Fruit fly (Drosophila melanogaster) whole organism, embryonic: Measurements from ENCODE around the gene Mrgn1.

Experiments
- Blimp-1 ChIP-seq: fragments of 200-800 bp; sonication (Bioruptor generic); optimal IDR thresholded peaks from 3 replicates; lab custom pipeline; 2018; ENCODE audit warnings: missing biosample characterization, missing genetic modification characterization, mild to moderate bottlenecking, moderate library complexity, missing genetic modification reagents
- C15 ChIP-seq: fragments of 200-800 bp; sonication (Bioruptor generic); IDR thresholded peaks from 3 replicates; pipeline ENCODE4 v1.3.6; 2022; ENCODE audit warnings: missing biosample characterization, missing genetic modification characterization
- CG10209 ChIP-seq: fragments of 200-800 bp; sonication (Bioruptor generic); optimal IDR thresholded peaks from 3 replicates; lab custom pipeline; 2017; ENCODE audit warnings: missing biosample characterization, mild to moderate bottlenecking, missing genetic modification characterization, missing genetic modification reagents
- CG10431 ChIP-seq: fragments of 200-800 bp; sonication (Bioruptor generic); optimal IDR thresholded peaks from 3 replicates; lab custom pipeline; 2018; ENCODE audit warnings: missing biosample characterization, mild to moderate bottlenecking, missing genetic modification characterization
- CG10654 ChIP-seq: fragments of 200-800 bp; sonication (Bioruptor generic); optimal IDR thresholded peaks from 2 replicates; lab custom pipeline; 2016; ENCODE audit warnings: missing biosample characterization, missing genetic modification characterization
- CG11093 ChIP-seq: fragments of 200-800 bp; sonication (Bioruptor generic); IDR thresholded peaks from 3 replicates; pipeline ENCODE4 v1.3.6; 2022; ENCODE audit warnings: missing biosample characterization, missing genetic modification characterization
- CG12219 ChIP-seq: fragments of 200-800 bp; sonication (Bioruptor generic); optimal IDR thresholded peaks from 3 replicates; lab custom pipeline; 2018; ENCODE audit warnings: missing biosample characterization, mild to moderate bottlenecking, missing genetic modification characterization
- CG12299 ChIP-seq: fragments of 200-800 bp; sonication (Bioruptor generic); optimal IDR thresholded peaks from 2 replicates; lab custom pipeline; 2018; ENCODE audit warnings: missing biosample characterization, mild to moderate bottlenecking, missing genetic modification characterization
- CG12942 ChIP-seq: fragments of 200-800 bp; sonication (Bioruptor generic); optimal IDR thresholded peaks from 3 replicates; lab custom pipeline; 2016; ENCODE audit warnings: missing biosample characterization, missing genetic modification characterization
- CG14050 ChIP-seq: fragments of 200-800 bp; sonication (Bioruptor generic); IDR thresholded peaks from 3 replicates; pipeline ENCODE4 v1.3.6; 2022; ENCODE audit warnings: missing biosample characterization, missing genetic modification characterization
- CG14667 ChIP-seq: fragments of 200-800 bp; sonication (Bioruptor generic); IDR thresholded peaks from 2 replicates; pipeline ENCODE4 v1.3.6; 2022; ENCODE audit warnings: missing biosample characterization, missing genetic modification characterization
- CG14860 ChIP-seq: fragments of 200-800 bp; sonication (Bioruptor generic); IDR thresholded peaks from 3 replicates; pipeline ENCODE4 v1.3.6; 2022; ENCODE audit warnings: missing biosample characterization, missing genetic modification characterization; ENCODE audit not compliant: partially characterized antibody
- CG1602 ChIP-seq: fragments of 200-800 bp; sonication (Bioruptor generic); optimal IDR thresholded peaks from 3 replicates; lab custom pipeline; 2016; ENCODE audit warnings: missing biosample characterization, missing genetic modification characterization
- CG17612 ChIP-seq: fragments of 200-800 bp; sonication (Bioruptor generic); IDR thresholded peaks from 2 replicates; pipeline ENCODE4 v1.3.6; 2022; ENCODE audit warnings: missing biosample characterization, missing genetic modification characterization
- CG2678 ChIP-seq: fragments of 200-800 bp; sonication (Bioruptor generic); optimal IDR thresholded peaks from 3 replicates; lab custom pipeline; 2019; ENCODE audit warnings: missing biosample characterization, mild to moderate bottlenecking, missing genetic modification characterization, moderate library complexity
- CG31441 ChIP-seq: fragments of 200-800 bp; sonication (Bioruptor generic); IDR thresholded peaks from 2 replicates; pipeline ENCODE4 v1.3.6; 2022; ENCODE audit warnings: missing biosample characterization, missing genetic modification characterization
- CG3847 ChIP-seq: fragments of 200-800 bp; sonication (Bioruptor generic); IDR thresholded peaks from 2 replicates; pipeline ENCODE4 v1.3.6; 2022; ENCODE audit warnings: missing biosample characterization, missing genetic modification characterization
- CG6254 ChIP-seq: fragments of 200-800 bp; sonication (Bioruptor generic); optimal IDR thresholded peaks from 3 replicates; lab custom pipeline; 2017; ENCODE audit warnings: mild to moderate bottlenecking, missing biosample characterization, missing genetic modification reagents, missing genetic modification characterization
- CG7357 ChIP-seq: fragments of 200-800 bp; sonication (Bioruptor generic); IDR thresholded peaks from 3 replicates; pipeline ENCODE4 v1.3.6; 2022; ENCODE audit warnings: missing biosample characterization, missing genetic modification characterization
- CG8944 ChIP-seq: fragments of 200-800 bp; sonication (Bioruptor generic); optimal IDR thresholded peaks from 3 replicates; lab custom pipeline; 2016; ENCODE audit warnings: missing biosample characterization, missing genetic modification characterization
- Chrac-16 ChIP-seq: fragments of 200-800 bp; sonication (Bioruptor generic); optimal IDR thresholded peaks from 3 replicates; lab custom pipeline; 2016; ENCODE audit warnings: missing biosample characterization, missing genetic modification characterization
- CkIIα-i1 ChIP-seq: fragments of 200-800 bp; sonication (Bioruptor generic); IDR thresholded peaks from 2 replicates; pipeline ENCODE4 v1.3.6; 2022; ENCODE audit warnings: missing biosample characterization, missing genetic modification characterization
- CrebB ChIP-seq: fragments of 200-800 bp; sonication (Bioruptor generic); optimal IDR thresholded peaks from 3 replicates; lab custom pipeline; 2018; ENCODE audit warnings: missing biosample characterization, mild to moderate bottlenecking, missing genetic modification characterization
- Dip2 ChIP-seq: fragments of 200-800 bp; sonication (Bioruptor generic); IDR thresholded peaks from 2 replicates; pipeline ENCODE4 v1.3.6; 2022; ENCODE audit warnings: missing biosample characterization, missing genetic modification characterization
- E2f1 ChIP-seq: fragments of 200-800 bp; sonication (Bioruptor generic); IDR thresholded peaks from 2 replicates; pipeline ENCODE4 v1.3.6; 2022; ENCODE audit warnings: missing biosample characterization, missing genetic modification characterization
- Elba2 ChIP-seq: fragments of 200-800 bp; sonication (Bioruptor generic); optimal IDR thresholded peaks from 3 replicates; lab custom pipeline; 2016; ENCODE audit warnings: missing biosample characterization, missing genetic modification characterization
- GATAe ChIP-seq: fragments of 200-800 bp; sonication (Bioruptor generic); conservative IDR thresholded peaks from 2 replicates; pipeline ENCODE4 v1.3.6; 2022; ENCODE audit warnings: missing biosample characterization, missing genetic modification characterization
- HLH4C ChIP-seq: fragments of 200-800 bp; sonication (Bioruptor generic); IDR thresholded peaks from 3 replicates; pipeline ENCODE4 v1.3.6; 2022; ENCODE audit warnings: missing biosample characterization, missing genetic modification characterization; ENCODE audit not compliant: partially characterized antibody
- HLH54F ChIP-seq: fragments of 200-800 bp; sonication (Bioruptor generic); optimal IDR thresholded peaks from 3 replicates; lab custom pipeline; 2016; ENCODE audit warnings: missing biosample characterization, missing genetic modification characterization
- Hr51 ChIP-seq, 2 experiments: fragments of 200-800 bp; sonication (Bioruptor generic); optimal IDR thresholded peaks; 2 replicates in 1 of 2; 3 replicates in 1 of 2; lab custom pipeline; 2016 to 2018; ENCODE audit warnings: missing biosample characterization in 2 of 2, missing genetic modification characterization in 2 of 2, mild to moderate bottlenecking in 1 of 2, moderate library complexity in 1 of 2
- Lim3 ChIP-seq: fragments of 200-800 bp; sonication (Bioruptor generic); IDR thresholded peaks from 2 replicates; pipeline ENCODE4 v1.3.6; 2022; ENCODE audit warnings: missing biosample characterization, missing genetic modification characterization
- Nf-YA ChIP-seq: fragments of 200-800 bp; sonication (Bioruptor generic); IDR thresholded peaks from 2 replicates; pipeline ENCODE4 v1.3.6; 2022; ENCODE audit warnings: missing biosample characterization, missing genetic modification characterization
- Six4 ChIP-seq: fragments of 200-800 bp; sonication (Bioruptor generic); optimal IDR thresholded peaks from 2 replicates; lab custom pipeline; 2016; ENCODE audit warnings: missing biosample characterization, missing genetic modification characterization
- bab2 ChIP-seq: fragments of 200-800 bp; sonication (Bioruptor generic); optimal IDR thresholded peaks from 2 replicates; lab custom pipeline; 2016; ENCODE audit warnings: missing biosample characterization, missing genetic modification characterization
- bowl ChIP-seq: fragments of 200-800 bp; sonication (Bioruptor generic); IDR thresholded peaks from 2 replicates; pipeline ENCODE4 v1.3.6; 2022; ENCODE audit warnings: missing biosample characterization, missing genetic modification characterization
- cwo ChIP-seq: fragments of 200-800 bp; sonication (Bioruptor generic); optimal IDR thresholded peaks from 3 replicates; lab custom pipeline; 2017; ENCODE audit warnings: missing biosample characterization, missing genetic modification characterization, mild to moderate bottlenecking, moderate library complexity, missing genetic modification reagents
- da ChIP-seq: fragments of 200-800 bp; sonication (Bioruptor generic); optimal IDR thresholded peaks from 2 replicates; lab custom pipeline; 2016; ENCODE audit warnings: missing biosample characterization, missing genetic modification characterization
- ind ChIP-seq: fragments of 200-800 bp; sonication (Bioruptor generic); optimal IDR thresholded peaks from 3 replicates; lab custom pipeline; 2016; ENCODE audit warnings: missing biosample characterization, missing genetic modification characterization
- mam ChIP-seq: fragments of 200-800 bp; sonication (Bioruptor generic); optimal IDR thresholded peaks from 3 replicates; lab custom pipeline; 2016; ENCODE audit warnings: missing biosample characterization, missing genetic modification characterization
- nau ChIP-seq: fragments of 200-800 bp; sonication (Bioruptor generic); optimal IDR thresholded peaks from 3 replicates; lab custom pipeline; 2017; ENCODE audit warnings: missing biosample characterization, mild to moderate bottlenecking, missing genetic modification characterization, missing genetic modification reagents
- nerfin-1 ChIP-seq: fragments of 200-800 bp; sonication (Bioruptor generic); optimal IDR thresholded peaks from 3 replicates; lab custom pipeline; 2019; ENCODE audit warnings: missing biosample characterization, mild to moderate bottlenecking, missing genetic modification characterization, moderate library complexity
- nmo ChIP-seq: fragments of 200-800 bp; sonication (Bioruptor generic); optimal IDR thresholded peaks from 2 replicates; lab custom pipeline; 2018; ENCODE audit warnings: missing biosample characterization, mild to moderate bottlenecking, missing genetic modification characterization, moderate library complexity
- otp ChIP-seq: fragments of 200-800 bp; sonication (Bioruptor generic); IDR thresholded peaks from 3 replicates; pipeline ENCODE4, ENCODE4 v1.3.6; 2022; ENCODE audit warnings: missing biosample characterization, missing genetic modification characterization
- pan ChIP-seq, 4 experiments: fragments of >200 bp in 3 of 4; fragments of 200-800 bp in 1 of 4; sonication (Bioruptor generic) in 1 of 4; optimal IDR thresholded peaks in 3 of 4; IDR thresholded peaks in 1 of 4; 2 replicates each; pipeline versions ENCODE4 v1.3.6 to Lab custom; 2017 to 2022; ENCODE audit warnings: missing biosample characterization in 2 of 4, missing genetic modification characterization in 2 of 4, mixed read lengths in 1 of 4
- pros ChIP-seq: fragments of 200-800 bp; sonication (Bioruptor generic); optimal IDR thresholded peaks from 3 replicates; lab custom pipeline; 2019; ENCODE audit warnings: missing biosample characterization, mild to moderate bottlenecking, missing genetic modification characterization, moderate library complexity
- tna ChIP-seq: fragments of 200-800 bp; sonication (Bioruptor generic); IDR thresholded peaks from 2 replicates; pipeline ENCODE4 v1.3.6; 2022; ENCODE audit warnings: missing biosample characterization, missing genetic modification characterization; ENCODE audit not compliant: partially characterized antibody
- wdn ChIP-seq: fragments of 200-800 bp; sonication (Bioruptor generic); IDR thresholded peaks from 2 replicates; pipeline ENCODE4 v1.3.6; 2022; ENCODE audit warnings: missing biosample characterization, missing genetic modification characterization

Mrgn1 gene

dm6 chrX:13748906-13749872 lies 27.4 kb upstream of the Mrgn1 start (continued):
- TF ChIP-seq CG10431 (GFP tag; lab: Kevin White, UChicago), result no peak
- no peak for TF ChIP-seq pan (optimal IDR thresholded peaks at IDR 0.05; lab: Kevin White, UChicago)
- peak in 1 of 2 experiments; percentile 86 for TF ChIP-seq pan (GFP tag; optimal IDR thresholded peaks at IDR 0.05 in 1 of 2, IDR thresholded peaks at IDR 0.05 in 1 of 2)
- no peak for TF ChIP-seq da (GFP tag; lab: Kevin White, UChicago)
- TF ChIP-seq CkIIα-i1 (GFP tag; lab: Robert Waterston, UW), result no peak
- peak; percentile 65 for TF ChIP-seq CG7357
- no peak for TF ChIP-seq Elba2 (GFP tag; lab: Kevin White, UChicago)
- TF ChIP-seq Nf-YA (GFP tag; lab: Robert Waterston, UW), result no peak; the same call in 1 of the 2 replicates
- TF ChIP-seq CG12299 (tag; lab: Kevin White, UChicago), result no peak
- no peak for TF ChIP-seq GATAe (GFP tag; lab: Robert Waterston, UW)
- TF ChIP-seq Blimp-1, result peak; percentile 51
- TF ChIP-seq wdn (GFP tag; lab: Robert Waterston, UW), result peak; percentile 61
- TF ChIP-seq CG3847, result peak; percentile 77
- TF ChIP-seq HLH54F (GFP tag; lab: Kevin White, UChicago), result peak; percentile 40
- peak; percentile 69 for TF ChIP-seq CG10209 (GFP tag; lab: Kevin White, UChicago)
- no peak for TF ChIP-seq Dip2
- TF ChIP-seq CG10654, result peak; percentile 21
- no peak for TF ChIP-seq bowl (GFP tag; lab: Robert Waterston, UW)
- peak; percentile 26 for TF ChIP-seq mam (GFP tag; lab: Kevin White, UChicago)
- peak; percentile 58 for TF ChIP-seq ind
- TF ChIP-seq CG1602 (GFP tag; lab: Kevin White, UChicago), result peak; percentile 44
- no peak for TF ChIP-seq CG8944 (GFP tag; lab: Kevin White, UChicago)
- TF ChIP-seq pros (GFP tag; lab: Kevin White, UChicago), result no peak
- TF ChIP-seq E2f1 (GFP tag; lab: Robert Waterston, UW), result peak; percentile 76
- TF ChIP-seq CG17612 (GFP tag; lab: Robert Waterston, UW), result peak; percentile 25; the same call in 1 of the 2 replicates
- TF ChIP-seq tna, result no peak
- peak; percentile 26 for TF ChIP-seq CG6254 (GFP tag; lab: Kevin White, UChicago)
- TF ChIP-seq CG2678 (tag; lab: Kevin White, UChicago), result peak; percentile 89
- no peak for TF ChIP-seq CG14860 (GFP tag; lab: Robert Waterston, UW)
- TF ChIP-seq nerfin-1, result peak; percentile 50
- 0 out of 3 replicates have a peak, but pooled peaks have one; percentile 7 for TF ChIP-seq C15
- TF ChIP-seq CG12942 (GFP tag; lab: Kevin White, UChicago), result no peak
- peak; percentile 30 for TF ChIP-seq bab2 (GFP tag; lab: Kevin White, UChicago)
- TF ChIP-seq CG12219 (GFP tag; lab: Kevin White, UChicago), result peak; percentile 64
- peak; percentile 49 for TF ChIP-seq CG14667 (GFP tag; lab: Robert Waterston, UW)
- TF ChIP-seq CG11093 (GFP tag; lab: Robert Waterston, UW), result peak; percentile 47; the same call in 1 of the 3 replicates
- peak; percentile 25 for TF ChIP-seq Six4 (GFP tag; lab: Kevin White, UChicago)
- TF ChIP-seq HLH4C (GFP tag; lab: Robert Waterston, UW), result no peak
- TF ChIP-seq CG14050 (GFP tag; lab: Robert Waterston, UW), result peak; percentile 58; the same call in 2 of the 3 replicates
- peak; percentile 65; the same call in 2 of the 3 replicates for TF ChIP-seq otp (GFP tag; lab: Robert Waterston, UW)
- TF ChIP-seq CG31441, result peak; percentile 82
- peak in 1 of 2 experiments; percentile 81 for TF ChIP-seq Hr51 (GFP tag; optimal IDR thresholded peaks at IDR 0.05; lab: Kevin White, UChicago)
- TF ChIP-seq Lim3 (GFP tag; lab: Robert Waterston, UW), result 0 out of 2 replicates have a peak, but pooled peaks have one; percentile 35
- peak; percentile 76 for TF ChIP-seq cwo (GFP tag; lab: Kevin White, UChicago)
- TF ChIP-seq Chrac-16 (GFP tag; lab: Kevin White, UChicago), result peak; percentile 21
- peak; percentile 20 for TF ChIP-seq CrebB
- peak; percentile 58 for TF ChIP-seq nmo
- TF ChIP-seq nau (GFP tag; lab: Kevin White, UChicago), result peak; percentile 17
